Worm (Caenorhabditis elegans): ENCODE data around the gene hlh-19.

The hlh-19 gene

DNA sequence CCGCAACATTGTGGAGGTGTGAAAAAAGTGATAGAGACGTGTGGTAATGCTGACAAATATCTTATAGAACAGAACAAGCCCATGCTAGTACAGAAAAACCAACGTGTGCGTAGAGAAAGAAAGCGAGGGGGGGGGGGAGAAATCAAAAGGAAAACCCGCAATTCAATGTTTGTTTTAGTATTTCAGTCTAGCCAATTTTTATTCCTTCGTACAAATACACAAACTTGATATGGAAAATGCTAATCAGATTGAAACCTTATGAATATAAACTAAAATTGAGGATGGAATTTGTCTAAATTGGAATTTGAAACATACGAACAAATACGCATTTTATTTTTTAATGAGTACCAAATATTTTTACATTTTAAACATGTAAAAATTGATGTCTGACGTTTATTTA is 30.7 kb upstream of the hlh-19 start, which contains the start of gene mrp-1:
TSS of gene mrp-1 (minus strand) at position 101 of the 400 bp plus-strand sequence.
- TF ChIP-seq jun-1 (tag; optimal IDR thresholded peaks at IDR 0.05) (no peak), elt-2 (tag; optimal IDR thresholded peaks at IDR 0.05) (peak; percentile 18)

- TF ChIP-seq tbx-2 (tag; optimal IDR thresholded peaks at IDR 0.05) (no peak), elt-1 (tag; optimal IDR thresholded peaks at IDR 0.05) (peak; percentile 90)
Observed at ce11 chrX:585598-586217, 28.6 kb upstream of the hlh-19 start.

- TF ChIP-seq nhr-11 (tag; optimal IDR thresholded peaks at IDR 0.05), result no peak
Observed at ce11 chrX:581754-582153, 24.7 kb upstream of the hlh-19 start.

- TF ChIP-seq ceh-16 (tag; optimal IDR thresholded peaks at IDR 0.05), result no peak
Observed at ce11 chrX:575084-575483, 18.0 kb upstream of the hlh-19 start.

- TF ChIP-seq egl-27 (tag; optimal IDR thresholded peaks at IDR 0.05) (no peak), sea-2 (GFP tag; optimal IDR thresholded peaks at IDR 0.05) (no peak), egl-5 (tag; optimal IDR thresholded peaks at IDR 0.05) (peak; percentile 64), ama-1 (optimal IDR thresholded peaks at IDR 0.05) (no peak), lin-15B (tag; optimal IDR thresholded peaks at IDR 0.05) (no peak), nhr-76 (tag; optimal IDR thresholded peaks at IDR 0.05) (no peak), fkh-10 (GFP tag; optimal IDR thresholded peaks at IDR 0.05) (peak; percentile 20), lin-39 (tag; optimal IDR thresholded peaks at IDR 0.05) (peak; percentile 61), elt-2 (tag; optimal IDR thresholded peaks at IDR 0.05) (no peak), unc-62 (GFP tag; optimal IDR thresholded peaks at IDR 0.05) (no peak), pqm-1 (tag; optimal IDR thresholded peaks at IDR 0.05) (no peak), ZK546.5 (tag; optimal IDR thresholded peaks at IDR 0.05) (no peak), nhr-23 (tag; optimal IDR thresholded peaks at IDR 0.05) (peak; percentile 40), ceh-9 (tag; optimal IDR thresholded peaks at IDR 0.05) (no peak), skn-1 (tag; optimal IDR thresholded peaks at IDR 0.05) (peak; percentile 12), aly-2 (tag; optimal IDR thresholded peaks at IDR 0.05) (no peak), elt-3 (tag; optimal IDR thresholded peaks at IDR 0.05) (no peak), tbx-2 (tag; optimal IDR thresholded peaks at IDR 0.05) (no peak), nhr-12 (tag; optimal IDR thresholded peaks at IDR 0.05) (no peak), nhr-237 (tag; optimal IDR thresholded peaks at IDR 0.05) (no peak), nhr-11 (tag; optimal IDR thresholded peaks at IDR 0.05) (no peak), nhr-43 (tag; optimal IDR thresholded peaks at IDR 0.05; ENCODE audit: poor library complexity, severe bottlenecking) (no peak), nfya-1 (tag; optimal IDR thresholded peaks at IDR 0.05; ENCODE audit: insufficient read depth) (peak; percentile 52), nhr-77 (tag; optimal IDR thresholded peaks at IDR 0.05) (no peak), zag-1 (tag; optimal IDR thresholded peaks at IDR 0.05) (no peak), ceh-28 (tag; optimal IDR thresholded peaks at IDR 0.05) (peak; percentile 38), ceh-16 (tag; optimal IDR thresholded peaks at IDR 0.05) (no peak), pha-4 (tag; optimal IDR thresholded peaks at IDR 0.05) (peak; percentile 72), hmg-11 (tag; optimal IDR thresholded peaks at IDR 0.05) (peak; percentile 2), mdl-1 (tag; optimal IDR thresholded peaks at IDR 0.05) (no peak), nhr-25 (tag; optimal IDR thresholded peaks at IDR 0.05) (peak; percentile 18), ztf-11 (tag; optimal IDR thresholded peaks at IDR 0.05) (no peak)
Observed at ce11 chrX:573270-573669, 16.2 kb upstream of the hlh-19 start.

ce11 chrX:572601-573000 is 15.5 kb upstream of the hlh-19 start, which contains the start of gene mrp-2:
Gene mrp-2 (minus strand): TSS chrX:572701.
- TF ChIP-seq zag-1 (tag; optimal IDR thresholded peaks at IDR 0.05) (no peak), nhr-11 (tag; optimal IDR thresholded peaks at IDR 0.05) (no peak), nhr-77 (tag; optimal IDR thresholded peaks at IDR 0.05) (no peak), mdl-1 (tag; optimal IDR thresholded peaks at IDR 0.05) (no peak), tbx-2 (tag; optimal IDR thresholded peaks at IDR 0.05) (no peak), nhr-23 (tag; optimal IDR thresholded peaks at IDR 0.05) (no peak)
